Worm (Caenorhabditis elegans) whole organism, young adult: ENCODE results near the gene C52E2.4.

Source experiments
- B0261.1 ChIP-seq: sonication (generic microtip); optimal IDR thresholded peaks from 2 replicates; lab custom pipeline; 2016; ENCODE audit warnings: mild to moderate bottlenecking, missing genetic modification characterization, moderate library complexity, missing compliant biosample characterization
- Y67H2A.10 ChIP-seq: fragments of 200-800 bp; sonication (Bioruptor generic); conservative IDR thresholded peaks from 2 replicates; pipeline ENCODE4 v1.3.6; 2022; ENCODE audit warnings: missing genetic modification reagents, missing genetic modification characterization, missing compliant biosample characterization
- aptf-3 ChIP-seq: fragments of 200-800 bp; sonication (Bioruptor generic); IDR thresholded peaks from 2 replicates; pipeline ENCODE4 v1.3.6; 2022; ENCODE audit warnings: missing genetic modification characterization, missing compliant biosample characterization
- hlh-12 ChIP-seq: sonication (generic microtip); optimal IDR thresholded peaks from 2 replicates; lab custom pipeline; 2016; ENCODE audit warnings: missing genetic modification characterization, missing compliant biosample characterization
- lin-26 ChIP-seq: fragments of 200-800 bp; sonication (Bioruptor generic); IDR thresholded peaks from 2 replicates; pipeline ENCODE4 v1.3.6; 2022; ENCODE audit warnings: missing genetic modification reagents, missing genetic modification characterization, missing compliant biosample characterization
- nhr-179 ChIP-seq: sonication (generic microtip); optimal IDR thresholded peaks from 2 replicates; lab custom pipeline; 2016; ENCODE audit warnings: mild to moderate bottlenecking, missing genetic modification characterization, missing compliant biosample characterization
- snpc-4 ChIP-seq, 5 experiments: fragments of 150-350 bp in 1 of 5; sonication (generic microtip) in 4 of 5; optimal IDR thresholded peaks; 2 replicates each; lab custom pipeline; 2014 to 2018; ENCODE audit warnings: missing genetic modification characterization in 5 of 5, missing biosample characterization in 3 of 5, antibody characterized with exemption in 2 of 5, mild to moderate bottlenecking in 2 of 5, missing compliant biosample characterization in 2 of 5, missing genotype in 2 of 5, moderate library complexity in 2 of 5, missing genetic modification reagents in 1 of 5
- unc-62 ChIP-seq: fragments of 150-350 bp; optimal IDR thresholded peaks from 2 replicates; lab custom pipeline; 2014; ENCODE audit warnings: missing biosample characterization, missing genetic modification reagents, missing genetic modification characterization

DNA sequence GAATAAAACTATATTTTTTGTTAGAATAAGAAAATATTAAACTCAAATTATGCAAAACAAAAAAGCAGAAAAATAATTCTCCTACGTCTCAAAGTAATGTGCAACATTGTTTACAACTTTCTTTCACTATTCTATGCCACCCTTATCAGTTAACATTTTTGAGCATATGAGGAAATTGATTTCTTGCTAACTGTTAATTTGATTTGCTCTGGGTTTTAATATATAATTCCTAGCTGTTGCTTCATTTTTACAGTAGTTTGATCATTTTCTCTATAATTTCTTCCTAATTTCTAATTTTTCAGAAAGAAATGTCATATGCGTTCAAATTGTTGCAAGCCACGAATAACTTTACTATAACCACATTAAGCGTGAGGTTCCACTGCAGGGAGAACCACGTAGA is 6.7 kb upstream of the C52E2.4 start, which contains the start of gene T08E11.1:
- TF ChIP-seq nhr-179 (tag; lab: Kevin White, UChicago) (no peak), aptf-3 (GFP tag; lab: Robert Waterston, UW) (no peak), Y67H2A.10 (GFP tag; lab: Robert Waterston, UW) (no peak), unc-62 (GFP tag; lab: Kevin White, UChicago) (no peak), snpc-4 (GFP tag; optimal IDR thresholded peaks at IDR 0.05; lab: Kevin White, UChicago) (no peak), snpc-4 (tag; optimal IDR thresholded peaks at IDR 0.05; lab: Kevin White, UChicago) (no peak), B0261.1 (tag; lab: Kevin White, UChicago) (no peak), lin-26 (GFP tag; lab: Robert Waterston, UW) (no peak), hlh-12 (tag; lab: Kevin White, UChicago) (no peak)
